Fruit fly (Drosophila melanogaster): ENCODE data around the gene CG12091.

Gene CG12091

DNA sequence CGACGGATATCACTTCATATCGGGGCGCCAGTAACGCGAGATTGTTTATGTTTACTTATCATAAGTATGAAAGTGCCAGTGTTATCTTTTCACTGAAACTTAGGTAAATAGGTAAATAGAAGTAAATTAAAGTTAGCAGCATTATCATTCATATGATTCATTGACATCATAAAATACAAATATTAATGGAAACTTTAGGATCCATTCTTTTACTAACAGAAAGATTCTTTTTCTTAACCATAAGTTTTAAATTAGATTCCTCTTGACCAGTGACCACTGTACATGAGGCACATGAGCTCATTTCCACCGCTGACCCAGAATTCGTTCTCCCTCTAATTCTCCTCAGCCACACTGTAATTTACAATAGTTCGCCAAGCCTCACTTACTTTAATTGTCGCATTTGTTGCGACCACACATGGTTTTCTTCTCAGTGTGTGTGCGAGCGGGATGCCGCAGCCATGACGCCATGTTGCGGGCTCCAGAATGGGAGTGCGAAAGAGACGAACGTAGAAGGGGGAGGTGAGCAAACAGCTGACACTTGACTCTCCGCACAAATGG lies 41.8 kb upstream of the CG12091 start (continued):
- TF ChIP-seq CTCF (GFP tag; optimal IDR thresholded peaks at IDR 0.05): peak; percentile 47
- 0 out of 2 replicates have a peak, but pooled peaks have one; percentile 6 for TF ChIP-seq toy (GFP tag; IDR thresholded peaks at IDR 0.05)
- no peak for TF ChIP-seq ems (GFP tag; optimal IDR thresholded peaks at IDR 0.05)
- peak in 1 of 2 experiments; percentile 43 for TF ChIP-seq Hr51 (GFP tag; optimal IDR thresholded peaks at IDR 0.05)
- TF ChIP-seq stwl (tag; optimal IDR thresholded peaks at IDR 0.05): no peak
- no peak for TF ChIP-seq Opbp (GFP tag; IDR thresholded peaks at IDR 0.05; ENCODE audit: partially characterized antibody)
- peak; percentile 29 for TF ChIP-seq cwo (GFP tag; optimal IDR thresholded peaks at IDR 0.05)
- peak; percentile 34; the same call in 1 of the 2 replicates for TF ChIP-seq CG14014 (GFP tag; IDR thresholded peaks at IDR 0.05)
- TF ChIP-seq CG43689 (GFP tag; IDR thresholded peaks at IDR 0.05): no peak
- TF ChIP-seq knrl (GFP tag; IDR thresholded peaks at IDR 0.05; ENCODE audit: partially characterized antibody): no peak
- peak; percentile 50 for TF ChIP-seq CG15601 (tag; optimal IDR thresholded peaks at IDR 0.05)
- TF ChIP-seq CG4360 (GFP tag; IDR thresholded peaks at IDR 0.05): no peak
- TF ChIP-seq Atf6 (GFP tag; IDR thresholded peaks at IDR 0.05): peak; percentile 61
- peak; percentile 34; the same call in 1 of the 2 replicates for TF ChIP-seq Ptx1 (GFP tag; IDR thresholded peaks at IDR 0.05)
- no peak for TF ChIP-seq Vsx1 (GFP tag; optimal IDR thresholded peaks at IDR 0.05)
- TF ChIP-seq Gsc (GFP tag; IDR thresholded peaks at IDR 0.05): no peak
- TF ChIP-seq Antp (GFP tag; optimal IDR thresholded peaks at IDR 0.05): peak; percentile 43
- peak in 1 of 2 experiments; percentile 8 for TF ChIP-seq chif (GFP tag; optimal IDR thresholded peaks at IDR 0.05)
- peak; percentile 28; the same call in 1 of the 2 replicates for TF ChIP-seq CG31441 (GFP tag; IDR thresholded peaks at IDR 0.05)
- peak; percentile 9 for TF ChIP-seq sd (tag; optimal IDR thresholded peaks at IDR 0.05)
- peak; percentile 49 for TF ChIP-seq Meics (GFP tag; optimal IDR thresholded peaks at IDR 0.05)
- no peak for TF ChIP-seq CG12155 (GFP tag; optimal IDR thresholded peaks at IDR 0.05)
- TF ChIP-seq CG11696 (GFP tag; IDR thresholded peaks at IDR 0.05): peak; percentile 11; the same call in 1 of the 2 replicates
- no peak for TF ChIP-seq H2.0 (GFP tag; IDR thresholded peaks at IDR 0.05)
- 0 out of 2 replicates have a peak, but pooled peaks have one; percentile 7 for TF ChIP-seq CG31224 (GFP tag; IDR thresholded peaks at IDR 0.05)
- TF ChIP-seq CG30403 (GFP tag; optimal IDR thresholded peaks at IDR 0.05): peak; percentile 16
- TF ChIP-seq H15 (GFP tag; IDR thresholded peaks at IDR 0.05): peak; percentile 48; the same call in 2 of the 3 replicates
- TF ChIP-seq mld (GFP tag; IDR thresholded peaks at IDR 0.05; ENCODE audit: partially characterized antibody): no peak
- peak; percentile 33; the same call in 1 of the 2 replicates for TF ChIP-seq Ada2b (GFP tag; IDR thresholded peaks at IDR 0.05)
- TF ChIP-seq BEAF-32 (GFP tag; optimal IDR thresholded peaks at IDR 0.05): no peak
- no peak for TF ChIP-seq tna (GFP tag; IDR thresholded peaks at IDR 0.05; ENCODE audit: partially characterized antibody)
- no peak for TF ChIP-seq sc (optimal IDR thresholded peaks at IDR 0.05)
- no peak for TF ChIP-seq sc (GFP tag; optimal IDR thresholded peaks at IDR 0.05)
- TF ChIP-seq unc-4 (GFP tag; IDR thresholded peaks at IDR 0.05; ENCODE audit: partially characterized antibody): no peak
- TF ChIP-seq crol (GFP tag; IDR thresholded peaks at IDR 0.05): peak; percentile 64
- TF ChIP-seq Rfx (GFP tag; IDR thresholded peaks at IDR 0.05): peak; percentile 49
- TF ChIP-seq Oli (tag; optimal IDR thresholded peaks at IDR 0.05): peak; percentile 3
- peak; percentile 1 for TF ChIP-seq CG10147 (GFP tag; optimal IDR thresholded peaks at IDR 0.05)
- TF ChIP-seq CG18599 (GFP tag; optimal IDR thresholded peaks at IDR 0.05): peak; percentile 57
- no peak for TF ChIP-seq Bteb2 (GFP tag; optimal IDR thresholded peaks at IDR 0.05)
- peak; percentile 14 for TF ChIP-seq CG12071 (GFP tag; optimal IDR thresholded peaks at IDR 0.05)
- peak; percentile 46 for TF ChIP-seq ranshi (GFP tag; IDR thresholded peaks at IDR 0.05)
- 0 out of 3 replicates have a peak, but pooled peaks have one; percentile 31 for TF ChIP-seq CG11695 (GFP tag; IDR thresholded peaks at IDR 0.05)
- TF ChIP-seq CG2678 (tag; optimal IDR thresholded peaks at IDR 0.05): peak; percentile 68
- TF ChIP-seq Sry-β (GFP tag; optimal IDR thresholded peaks at IDR 0.05): no peak
- peak; percentile 7 for TF ChIP-seq CoRest (tag; optimal IDR thresholded peaks at IDR 0.05)
- TF ChIP-seq HHEX (GFP tag; optimal IDR thresholded peaks at IDR 0.05): peak; percentile 69
- TF ChIP-seq Nf-YA (GFP tag; IDR thresholded peaks at IDR 0.05): peak; percentile 36; the same call in 1 of the 2 replicates
- TF ChIP-seq CG17385 (GFP tag; optimal IDR thresholded peaks at IDR 0.05): peak; percentile 20
- TF ChIP-seq CG4730 (GFP tag; IDR thresholded peaks at IDR 0.05): no peak
